Fruit fly (Drosophila melanogaster) whole organism, embryonic: ENCODE results near the gene CG43116.

Source experiments
- C15 ChIP-seq: fragments of 200-800 bp; sonication (Bioruptor generic); IDR thresholded peaks from 3 replicates; pipeline ENCODE4 v1.3.6; 2022; ENCODE audit warnings: missing biosample characterization, missing genetic modification characterization
- CG10147 ChIP-seq: fragments of 200-800 bp; sonication (Bioruptor generic); optimal IDR thresholded peaks from 2 replicates; lab custom pipeline; 2019; ENCODE audit warnings: missing biosample characterization, mild to moderate bottlenecking, missing genetic modification characterization, moderate library complexity
- CG10366 ChIP-seq: fragments of 200-800 bp; sonication (Bioruptor generic); IDR thresholded peaks from 2 replicates; pipeline ENCODE4 v1.3.6; 2022; ENCODE audit warnings: missing biosample characterization, missing genetic modification characterization
- CG10565 ChIP-seq: fragments of 200-800 bp; sonication (Bioruptor generic); optimal IDR thresholded peaks from 3 replicates; lab custom pipeline; 2016; ENCODE audit warnings: missing biosample characterization, mild to moderate bottlenecking, missing genetic modification characterization
- CG11247 ChIP-seq: fragments of 200-800 bp; sonication (Bioruptor generic); IDR thresholded peaks from 2 replicates; pipeline ENCODE4 v1.3.6; 2022; ENCODE audit warnings: missing biosample characterization, missing genetic modification characterization
- CG11504 ChIP-seq: fragments of 200-800 bp; sonication (Bioruptor generic); optimal IDR thresholded peaks from 3 replicates; lab custom pipeline; 2019; ENCODE audit warnings: missing biosample characterization, mild to moderate bottlenecking, missing genetic modification characterization, moderate library complexity
- CG11695 ChIP-seq: fragments of 200-800 bp; sonication (Bioruptor generic); IDR thresholded peaks from 3 replicates; pipeline ENCODE4 v1.3.6; 2022; ENCODE audit warnings: missing biosample characterization, missing genetic modification characterization
- CG12071 ChIP-seq: fragments of 200-800 bp; sonication (Bioruptor generic); optimal IDR thresholded peaks from 3 replicates; lab custom pipeline; 2018; ENCODE audit warnings: missing biosample characterization, mild to moderate bottlenecking, missing genetic modification characterization
- CG14710 ChIP-seq: fragments of 200-800 bp; sonication (Bioruptor generic); optimal IDR thresholded peaks from 3 replicates; lab custom pipeline; 2019; ENCODE audit warnings: missing biosample characterization, mild to moderate bottlenecking, missing genetic modification characterization, moderate library complexity
- CG16779 ChIP-seq: fragments of 200-800 bp; sonication (Bioruptor generic); IDR thresholded peaks from 2 replicates; pipeline ENCODE4 v1.3.6; 2022; ENCODE audit warnings: missing biosample characterization, missing genetic modification characterization
- CG17186 ChIP-seq: fragments of 200-800 bp; sonication (Bioruptor generic); optimal IDR thresholded peaks from 3 replicates; lab custom pipeline; 2017; ENCODE audit warnings: missing biosample characterization, missing genetic modification reagents, missing genetic modification characterization
- CG17612 ChIP-seq: fragments of 200-800 bp; sonication (Bioruptor generic); IDR thresholded peaks from 2 replicates; pipeline ENCODE4 v1.3.6; 2022; ENCODE audit warnings: missing biosample characterization, missing genetic modification characterization
- CG18599 ChIP-seq: fragments of 200-800 bp; sonication (Bioruptor generic); optimal IDR thresholded peaks from 3 replicates; lab custom pipeline; 2017; ENCODE audit warnings: missing biosample characterization, missing genetic modification characterization, mild to moderate bottlenecking, moderate library complexity, missing genetic modification reagents
- CG18764 ChIP-seq: fragments of 200-800 bp; sonication (Bioruptor generic); optimal IDR thresholded peaks from 3 replicates; lab custom pipeline; 2016; ENCODE audit warnings: missing biosample characterization, missing genetic modification characterization
- CG2678 ChIP-seq: fragments of 200-800 bp; sonication (Bioruptor generic); optimal IDR thresholded peaks from 3 replicates; lab custom pipeline; 2019; ENCODE audit warnings: missing biosample characterization, mild to moderate bottlenecking, missing genetic modification characterization, moderate library complexity
- CG30020 ChIP-seq: fragments of 200-800 bp; optimal IDR thresholded peaks from 2 replicates; lab custom pipeline; 2019; ENCODE audit warnings: missing biosample characterization, mild to moderate bottlenecking, missing genetic modification characterization, moderate library complexity
- CG33557 ChIP-seq: fragments of 200-800 bp; sonication (Bioruptor generic); optimal IDR thresholded peaks from 2 replicates; lab custom pipeline; 2019; ENCODE audit warnings: missing biosample characterization, mild to moderate bottlenecking, missing genetic modification characterization, moderate library complexity
- CG4360 ChIP-seq: fragments of 200-800 bp; sonication (Bioruptor generic); IDR thresholded peaks from 2 replicates; pipeline ENCODE4 v1.3.6; 2022; ENCODE audit warnings: missing biosample characterization, missing genetic modification characterization
- CG5953 ChIP-seq: fragments of 200-800 bp; sonication (Bioruptor generic); IDR thresholded peaks from 2 replicates; pipeline ENCODE4 v1.3.6; 2022; ENCODE audit warnings: missing biosample characterization, missing genetic modification characterization
- CG6175 ChIP-seq: fragments of 200-800 bp; sonication (Bioruptor generic); IDR thresholded peaks from 3 replicates; pipeline ENCODE4 v1.3.6; 2022; ENCODE audit warnings: missing biosample characterization, missing genetic modification characterization
- CG6272 ChIP-seq: fragments of 200-800 bp; sonication (Bioruptor generic); IDR thresholded peaks from 2 replicates; pipeline ENCODE4 v1.3.6; 2022; ENCODE audit warnings: missing biosample characterization, missing genetic modification characterization
- CG6765 ChIP-seq: fragments of 200-800 bp; sonication (Bioruptor generic); optimal IDR thresholded peaks from 3 replicates; lab custom pipeline; 2017; ENCODE audit warnings: missing biosample characterization, mild to moderate bottlenecking, missing genetic modification characterization
- CG7786 ChIP-seq: fragments of 200-800 bp; sonication (Bioruptor generic); optimal IDR thresholded peaks from 2 replicates; lab custom pipeline; 2016; ENCODE audit warnings: missing biosample characterization, missing genetic modification characterization
- CG8478 ChIP-seq: fragments of >200 bp; optimal IDR thresholded peaks from 2 replicates; lab custom pipeline; 2018
- CG9215 ChIP-seq: fragments of 200-800 bp; sonication (Bioruptor generic); IDR thresholded peaks from 2 replicates; pipeline ENCODE4 v1.3.6; 2022; ENCODE audit warnings: missing biosample characterization, missing genetic modification characterization
- Camta ChIP-seq: fragments of 200-800 bp; sonication (Bioruptor generic); optimal IDR thresholded peaks from 2 replicates; lab custom pipeline; 2016; ENCODE audit warnings: missing biosample characterization, missing genetic modification characterization
- CoRest ChIP-seq: fragments of 200-800 bp; sonication (Bioruptor generic); optimal IDR thresholded peaks from 3 replicates; lab custom pipeline; 2018; ENCODE audit warnings: missing biosample characterization, mild to moderate bottlenecking, missing genetic modification characterization, moderate library complexity
- Dip2 ChIP-seq: fragments of 200-800 bp; sonication (Bioruptor generic); IDR thresholded peaks from 2 replicates; pipeline ENCODE4 v1.3.6; 2022; ENCODE audit warnings: missing biosample characterization, missing genetic modification characterization
- Dref ChIP-seq: fragments of 200-800 bp; sonication (Bioruptor generic); IDR thresholded peaks from 2 replicates; pipeline ENCODE4 v1.3.6; 2022; ENCODE audit warnings: missing biosample characterization, missing genetic modification characterization
- Elba2 ChIP-seq: fragments of 200-800 bp; sonication (Bioruptor generic); optimal IDR thresholded peaks from 3 replicates; lab custom pipeline; 2016; ENCODE audit warnings: missing biosample characterization, missing genetic modification characterization
- HLH3B ChIP-seq: fragments of 200-800 bp; sonication (Bioruptor generic); IDR thresholded peaks from 2 replicates; pipeline ENCODE4 v1.3.6; 2022; ENCODE audit warnings: missing biosample characterization, missing genetic modification characterization
- Optix ChIP-seq: fragments of 200-800 bp; sonication (Bioruptor generic); IDR thresholded peaks from 3 replicates; pipeline ENCODE4 v1.3.6; 2022; ENCODE audit warnings: missing biosample characterization, missing genetic modification characterization
- Rfx ChIP-seq: fragments of 200-800 bp; sonication (Bioruptor generic); IDR thresholded peaks from 2 replicates; pipeline ENCODE4 v1.3.6; 2022; ENCODE audit warnings: missing biosample characterization, missing genetic modification characterization
- Stat92E ChIP-seq, 3 experiments: fragments of >200 bp in 2 of 3; fragments of 200-800 bp in 1 of 3; sonication (Bioruptor generic) in 1 of 3; optimal IDR thresholded peaks; 2 replicates each; lab custom pipeline; 2017 to 2019; ENCODE audit warnings: missing biosample characterization in 3 of 3, missing genetic modification characterization in 3 of 3, mild to moderate bottlenecking in 1 of 3, moderate library complexity in 1 of 3
- ac ChIP-seq: fragments of 200-800 bp; sonication (Bioruptor generic); optimal IDR thresholded peaks from 3 replicates; lab custom pipeline; 2017; ENCODE audit warnings: missing biosample characterization, mild to moderate bottlenecking, missing genetic modification characterization
- chif ChIP-seq, 2 experiments: fragments of 200-800 bp; sonication (Bioruptor generic); optimal IDR thresholded peaks; 3 replicates each; lab custom pipeline; 2016; ENCODE audit warnings: missing biosample characterization in 2 of 2, missing genetic modification characterization in 2 of 2
- corto ChIP-seq: fragments of 200-800 bp; sonication (Bioruptor generic); optimal IDR thresholded peaks from 2 replicates; lab custom pipeline; 2016; ENCODE audit warnings: missing biosample characterization, mild to moderate bottlenecking, missing genetic modification characterization, moderate library complexity
- eyg ChIP-seq: fragments of 200-800 bp; sonication (Bioruptor generic); optimal IDR thresholded peaks from 3 replicates; lab custom pipeline; 2016; ENCODE audit warnings: missing biosample characterization, missing genetic modification characterization
- fd96Cb ChIP-seq: fragments of 200-800 bp; sonication (Bioruptor generic); optimal IDR thresholded peaks from 2 replicates; lab custom pipeline; 2018; ENCODE audit warnings: missing biosample characterization, mild to moderate bottlenecking, missing genetic modification characterization, moderate library complexity
- fu2 ChIP-seq: fragments of 200-800 bp; sonication (Bioruptor generic); optimal IDR thresholded peaks from 2 replicates; lab custom pipeline; 2016; ENCODE audit warnings: missing biosample characterization, missing genetic modification characterization
- ken ChIP-seq: fragments of 200-800 bp; sonication (Bioruptor generic); IDR thresholded peaks from 3 replicates; pipeline ENCODE4 v1.3.6; 2022; ENCODE audit warnings: missing biosample characterization, missing genetic modification characterization
- nerfin-1 ChIP-seq: fragments of 200-800 bp; sonication (Bioruptor generic); optimal IDR thresholded peaks from 3 replicates; lab custom pipeline; 2019; ENCODE audit warnings: missing biosample characterization, mild to moderate bottlenecking, missing genetic modification characterization, moderate library complexity
- nerfin-2 ChIP-seq: fragments of 200-800 bp; sonication (Bioruptor generic); IDR thresholded peaks from 2 replicates; pipeline ENCODE4 v1.3.6; 2022; ENCODE audit warnings: missing biosample characterization, missing genetic modification characterization; ENCODE audit not compliant: partially characterized antibody
- otp ChIP-seq: fragments of 200-800 bp; sonication (Bioruptor generic); IDR thresholded peaks from 3 replicates; pipeline ENCODE4, ENCODE4 v1.3.6; 2022; ENCODE audit warnings: missing biosample characterization, missing genetic modification characterization
- phol ChIP-seq: fragments of 200-800 bp; sonication (Bioruptor generic); optimal IDR thresholded peaks from 3 replicates; lab custom pipeline; 2018; ENCODE audit warnings: missing biosample characterization, mild to moderate bottlenecking, missing genetic modification characterization, moderate library complexity
- pnt ChIP-seq: fragments of 200-800 bp; sonication (Bioruptor generic); optimal IDR thresholded peaks from 3 replicates; lab custom pipeline; 2016; ENCODE audit warnings: missing biosample characterization, missing genetic modification characterization
- sens ChIP-seq: fragments of 200-800 bp; sonication (Bioruptor generic); peaks from one replicate; lab custom pipeline; 2016; ENCODE audit warnings: missing biosample characterization, missing genetic modification characterization
- slou ChIP-seq: fragments of 200-800 bp; sonication (Bioruptor generic); optimal IDR thresholded peaks from 3 replicates; lab custom pipeline; 2016; ENCODE audit warnings: missing biosample characterization, missing genetic modification characterization
- sob ChIP-seq: fragments of 200-800 bp; sonication (Bioruptor generic); IDR thresholded peaks from 2 replicates; pipeline ENCODE4 v1.3.6; 2022; ENCODE audit warnings: missing biosample characterization, missing genetic modification characterization
- trem ChIP-seq: fragments of 200-800 bp; optimal IDR thresholded peaks from 3 replicates; lab custom pipeline; 2019; ENCODE audit warnings: missing biosample characterization, mild to moderate bottlenecking, missing genetic modification characterization, moderate library complexity
- wor ChIP-seq: fragments of 200-800 bp; sonication (Bioruptor generic); IDR thresholded peaks from 2 replicates; pipeline ENCODE4 v1.3.6; 2022; ENCODE audit warnings: missing biosample characterization, missing genetic modification characterization
- z ChIP-seq: fragments of 200-800 bp; sonication (Bioruptor generic); IDR thresholded peaks from 3 replicates; pipeline ENCODE4 v1.3.6; 2022; ENCODE audit warnings: missing biosample characterization, missing genetic modification characterization
- zen ChIP-seq: fragments of 200-800 bp; sonication (Bioruptor generic); optimal IDR thresholded peaks from 3 replicates; lab custom pipeline; 2018; ENCODE audit warnings: missing biosample characterization, mild to moderate bottlenecking, missing genetic modification characterization, moderate library complexity

Gene CG43116

DNA sequence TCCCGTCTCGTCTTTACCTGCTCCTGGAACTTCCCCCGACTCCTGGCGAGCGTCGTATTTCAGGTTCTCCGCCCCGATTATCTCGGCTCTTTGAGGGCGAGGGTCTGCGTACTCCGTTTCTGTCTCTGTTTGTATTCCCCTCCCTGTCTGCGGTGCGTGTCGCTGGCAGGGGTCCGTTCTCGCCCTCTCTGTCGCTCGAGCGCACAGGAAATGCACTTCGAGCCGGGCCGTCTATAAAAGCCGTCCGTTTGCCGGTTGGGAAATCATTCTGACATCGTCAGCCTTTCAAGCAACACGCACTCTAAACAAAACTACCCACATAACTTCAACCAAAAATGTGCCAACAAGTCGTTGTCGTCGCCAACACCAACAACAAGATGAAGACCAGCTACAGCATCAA is 13.8 kb upstream of the CG43116 start (continued):
- no peak for TF ChIP-seq fd96Cb (tag; lab: Kevin White, UChicago)
- TF ChIP-seq ac (GFP tag; lab: Kevin White, UChicago), result no peak
- no peak for TF ChIP-seq CG10147 (GFP tag; lab: Kevin White, UChicago)
- no peak for TF ChIP-seq Optix
- TF ChIP-seq CG6272, result no peak
- no peak for TF ChIP-seq CG10565
- TF ChIP-seq fu2, result no peak
- TF ChIP-seq nerfin-2 (GFP tag; lab: Robert Waterston, UW), result no peak
- no peak for TF ChIP-seq CG17612 (GFP tag; lab: Robert Waterston, UW)
- peak; percentile 37 for TF ChIP-seq zen (tag; lab: Kevin White, UChicago)
- TF ChIP-seq CG12071 (GFP tag; lab: Kevin White, UChicago), result no peak
- no peak for TF ChIP-seq Rfx
- TF ChIP-seq Dip2, result no peak
- TF ChIP-seq trem (tag; lab: Kevin White, UChicago), result no peak
- no peak for TF ChIP-seq wor (GFP tag; lab: Robert Waterston, UW)
- TF ChIP-seq phol (tag; lab: Kevin White, UChicago), result no peak
- TF ChIP-seq CG30020 (tag; lab: Kevin White, UChicago), result no peak
- no peak for TF ChIP-seq CG11504 (tag; lab: Kevin White, UChicago)
- no peak for TF ChIP-seq CG16779
- no peak for TF ChIP-seq HLH3B
- no peak for TF ChIP-seq sob (GFP tag; lab: Robert Waterston, UW)
- no peak for TF ChIP-seq Dref
- no peak for TF ChIP-seq pnt (GFP tag; lab: Kevin White, UChicago)
- no peak for TF ChIP-seq slou (GFP tag; lab: Kevin White, UChicago)
- no peak for TF ChIP-seq eyg (GFP tag; lab: Kevin White, UChicago)
- no peak for TF ChIP-seq CG11695
- peak; percentile 24 for TF ChIP-seq CG33557 (GFP tag; lab: Kevin White, UChicago)
- TF ChIP-seq CG5953 (GFP tag; lab: Robert Waterston, UW), result no peak
- no peak for TF ChIP-seq C15
- no peak for TF ChIP-seq CG18764 (GFP tag; lab: Kevin White, UChicago)
- no peak for TF ChIP-seq Camta (GFP tag; lab: Kevin White, UChicago)
- TF ChIP-seq z, result peak; percentile 57; the same call in 1 of the 3 replicates
- TF ChIP-seq ken, result 0 out of 3 replicates have a peak, but pooled peaks have one; percentile 33
- TF ChIP-seq CG14710, result no peak
- TF ChIP-seq CG8478 (lab: Kevin White, UChicago), result no peak
- TF ChIP-seq Stat92E (GFP tag; optimal IDR thresholded peaks at IDR 0.05; lab: Kevin White, UChicago), result no peak
- TF ChIP-seq CG6765 (GFP tag; lab: Kevin White, UChicago), result no peak
- TF ChIP-seq CG17186 (GFP tag; lab: Kevin White, UChicago), result no peak
- TF ChIP-seq CG2678 (tag; lab: Kevin White, UChicago), result no peak
- no peak for TF ChIP-seq Elba2 (GFP tag; lab: Kevin White, UChicago)
- TF ChIP-seq nerfin-1, result no peak
- no peak for TF ChIP-seq CG9215 (GFP tag; lab: Robert Waterston, UW)
- no peak for TF ChIP-seq CoRest (tag; lab: Kevin White, UChicago)
- peak; percentile 74 for TF ChIP-seq CG4360 (GFP tag; lab: Robert Waterston, UW)
- TF ChIP-seq CG7786 (GFP tag; lab: Kevin White, UChicago), result no peak
- no peak for TF ChIP-seq corto
- peak; percentile 85 for TF ChIP-seq sens (GFP tag; lab: Kevin White, UChicago)
- no peak for TF ChIP-seq chif (GFP tag; optimal IDR thresholded peaks at IDR 0.05; lab: Kevin White, UChicago)
- TF ChIP-seq CG11247 (GFP tag; lab: Robert Waterston, UW), result no peak
- peak; percentile 49; the same call in 1 of the 3 replicates for TF ChIP-seq otp
- no peak for TF ChIP-seq CG18599
- TF ChIP-seq CG6175 (GFP tag; lab: Robert Waterston, UW), result no peak
- no peak for TF ChIP-seq CG10366 (GFP tag; lab: Robert Waterston, UW)
